Worm (Caenorhabditis elegans) whole organism, early embryonic: ENCODE data around the gene nlp-27.

ENCODE experiments used
- ama-1 ChIP-seq: fragments of 150-350 bp; optimal IDR thresholded peaks from 2 replicates; lab custom pipeline; 2014
- ets-7 ChIP-seq: sonication (generic microtip); optimal IDR thresholded peaks from 2 replicates; lab custom pipeline; 2016; ENCODE audit warnings: missing genotype, missing genetic modification characterization, missing compliant biosample characterization
- hmbx-1 ChIP-seq: sonication (generic microtip); optimal IDR thresholded peaks from 2 replicates; lab custom pipeline; 2016; ENCODE audit warnings: mild to moderate bottlenecking, missing genetic modification characterization, missing compliant biosample characterization
- hmg-4 ChIP-seq: fragments of 200-800 bp; sonication (Bioruptor generic); optimal IDR thresholded peaks from 2 replicates; lab custom pipeline; 2018; ENCODE audit warnings: mild to moderate bottlenecking, missing genetic modification characterization, missing compliant biosample characterization
- hnd-1 ChIP-seq: sonication (generic microtip); optimal IDR thresholded peaks from 2 replicates; lab custom pipeline; 2016; ENCODE audit warnings: missing genetic modification characterization, missing compliant biosample characterization
- scrt-1 ChIP-seq: fragments of 200-800 bp; sonication (Bioruptor generic); IDR thresholded peaks from 2 replicates; pipeline ENCODE4 v1.3.6; 2022; ENCODE audit warnings: missing genetic modification characterization, missing compliant biosample characterization
- tbx-11 ChIP-seq: fragments of 200-800 bp; sonication (Bioruptor generic); IDR thresholded peaks from 2 replicates; pipeline ENCODE4 v1.3.6; 2022; ENCODE audit warnings: missing genetic modification characterization, missing compliant biosample characterization
- tbx-37 ChIP-seq: fragments of 200-800 bp; sonication (Bioruptor generic); conservative IDR thresholded peaks from 2 replicates; pipeline ENCODE4 v1.3.6; 2022; ENCODE audit warnings: missing genetic modification reagents, missing genetic modification characterization, missing compliant biosample characterization

DNA sequence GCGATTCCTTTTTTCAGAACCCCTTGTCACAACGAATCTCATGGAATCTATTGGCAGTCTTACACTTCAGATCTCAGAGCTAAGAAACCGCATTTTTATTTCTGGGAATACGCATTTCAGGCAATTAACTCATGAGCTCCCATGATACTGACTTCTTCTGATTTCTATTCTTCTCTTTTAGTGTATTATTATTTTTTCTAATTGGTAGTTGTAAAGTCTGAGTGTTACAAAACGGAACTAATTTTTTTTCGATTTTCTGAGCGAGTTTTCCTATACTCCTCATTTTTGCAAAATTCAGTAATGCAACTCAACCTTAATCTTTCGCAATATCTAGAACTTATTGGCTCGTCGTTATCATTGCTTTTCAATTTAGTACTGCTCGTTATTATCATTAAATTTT lies 14.8 kb upstream of the nlp-27 start, which contains the start of gene str-82:
- TF ChIP-seq hmbx-1 (tag; lab: Kevin White, UChicago) (no peak), ama-1 (lab: Kevin White, UChicago) (no peak), ets-7 (tag; lab: Kevin White, UChicago) (no peak), tbx-11 (GFP tag; lab: Robert Waterston, UW) (no peak), hmg-4 (GFP tag; lab: Kevin White, UChicago) (no peak), tbx-37 (GFP tag; lab: Robert Waterston, UW) (no peak), scrt-1 (GFP tag; lab: Robert Waterston, UW) (no peak), hnd-1 (tag; lab: Kevin White, UChicago) (no peak)
